Worm (Caenorhabditis elegans) whole organism, L4/young adult: Measurements from ENCODE around the gene K08D8.11.
"Not testable (repeated sequence)": the region's sequence is repeated elsewhere in the genome, so short reads cannot be mapped to it uniquely, and the experiment has no call there.

Experiments
- W03F9.2 ChIP-seq: fragments of 150-350 bp; optimal IDR thresholded peaks from 2 replicates; lab custom pipeline; 2014; ENCODE audit warnings: missing biosample characterization, missing genetic modification characterization
- dao-5 ChIP-seq: sonication (generic microtip); optimal IDR thresholded peaks from 2 replicates; lab custom pipeline; 2016; ENCODE audit warnings: missing genotype, missing genetic modification characterization, moderate library complexity, missing compliant biosample characterization
- him-1 ChIP-seq: sonication (generic microtip); optimal IDR thresholded peaks from 2 replicates; lab custom pipeline; 2016; ENCODE audit warnings: missing genotype, missing genetic modification reagents, missing genetic modification characterization, missing compliant biosample characterization

K08D8.11 gene

DNA sequence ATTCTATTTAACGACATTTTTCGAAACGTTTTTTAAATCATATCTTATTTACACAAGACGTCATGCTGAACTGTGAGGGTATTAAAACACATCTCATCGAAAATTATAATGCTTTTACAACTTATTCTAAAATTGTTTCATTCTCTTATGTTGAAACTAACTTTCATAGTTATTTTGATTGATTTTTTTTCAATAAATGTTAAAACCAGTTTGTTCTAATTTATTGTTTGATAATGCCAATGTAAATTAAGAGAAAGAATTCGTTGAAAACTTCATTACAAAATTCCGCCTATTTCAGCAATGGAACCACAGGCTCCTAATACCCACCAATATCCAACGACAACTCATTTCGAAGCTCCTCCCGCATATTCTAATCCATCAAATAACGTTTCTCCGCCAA is at the start of gene K08D8.11:
K08D8.11 (plus strand) TSS at position 301 of the 400 bp plus-strand sequence.
- no peak for TF ChIP-seq him-1 (tag; lab: Kevin White, UChicago)
- TF ChIP-seq dao-5 (tag; lab: Kevin White, UChicago), result no peak
- no peak for TF ChIP-seq W03F9.2 (tag; lab: Kevin White, UChicago)

DNA sequence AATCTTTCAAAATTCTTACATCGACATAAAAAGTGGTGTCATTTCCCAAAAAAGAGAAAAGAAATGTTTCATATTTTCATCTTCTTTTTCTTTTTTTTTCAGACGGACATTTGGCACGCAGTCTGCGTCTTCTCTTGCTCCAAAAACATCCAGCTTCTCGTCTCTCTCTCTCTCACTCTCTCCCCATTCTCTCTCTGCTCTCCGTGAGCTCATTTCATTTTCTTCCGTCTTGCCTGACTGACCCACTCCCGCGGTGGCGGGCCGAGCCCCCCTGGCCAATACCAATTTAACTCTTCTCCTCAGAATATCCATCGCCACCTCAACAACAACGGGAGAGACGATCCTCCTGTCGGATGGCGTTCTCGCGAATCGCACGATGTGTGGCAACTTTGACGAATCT is 49.5 kb upstream of the K08D8.11 start, which contains the start of gene txt-19:
txt-19 (plus strand) TSS at position 304 of the 400 bp plus-strand sequence.
- TF ChIP-seq W03F9.2 (tag; lab: Kevin White, UChicago) (no peak), him-1 (tag; lab: Kevin White, UChicago) (no peak), dao-5 (tag; lab: Kevin White, UChicago) (no peak)

DNA sequence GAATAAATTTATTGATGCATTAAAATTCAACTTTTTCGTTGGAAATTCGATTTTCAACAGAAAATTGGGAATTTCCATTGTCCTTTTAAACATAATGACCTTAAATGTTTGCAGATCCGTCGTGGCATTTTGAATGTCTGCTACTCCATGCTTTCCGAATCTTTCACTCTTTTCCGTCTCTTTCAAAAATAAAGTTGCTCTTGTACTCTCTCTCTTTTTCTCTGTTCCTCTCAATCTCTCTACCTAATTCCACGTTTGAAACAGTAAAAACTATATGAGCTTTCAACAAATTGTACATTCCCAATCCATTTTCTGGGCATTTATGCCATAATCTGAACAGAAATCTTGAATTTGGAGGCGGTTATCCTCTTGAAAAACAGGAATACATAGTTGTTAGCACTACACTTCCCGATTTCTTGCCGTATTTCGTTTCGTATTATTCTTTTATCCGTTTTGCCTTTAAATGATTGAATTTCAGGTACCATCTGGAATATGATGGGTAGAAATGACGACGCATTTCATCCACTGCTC is 46.0 kb upstream of the K08D8.11 start, which contains the start of gene srf-3:
srf-3 (plus strand) TSS at position 481 of the 531 bp plus-strand sequence.
- no peak for TF ChIP-seq W03F9.2 (tag; lab: Kevin White, UChicago)
- no peak for TF ChIP-seq him-1 (tag; lab: Kevin White, UChicago)
- TF ChIP-seq dao-5 (tag; lab: Kevin White, UChicago), result no peak

DNA sequence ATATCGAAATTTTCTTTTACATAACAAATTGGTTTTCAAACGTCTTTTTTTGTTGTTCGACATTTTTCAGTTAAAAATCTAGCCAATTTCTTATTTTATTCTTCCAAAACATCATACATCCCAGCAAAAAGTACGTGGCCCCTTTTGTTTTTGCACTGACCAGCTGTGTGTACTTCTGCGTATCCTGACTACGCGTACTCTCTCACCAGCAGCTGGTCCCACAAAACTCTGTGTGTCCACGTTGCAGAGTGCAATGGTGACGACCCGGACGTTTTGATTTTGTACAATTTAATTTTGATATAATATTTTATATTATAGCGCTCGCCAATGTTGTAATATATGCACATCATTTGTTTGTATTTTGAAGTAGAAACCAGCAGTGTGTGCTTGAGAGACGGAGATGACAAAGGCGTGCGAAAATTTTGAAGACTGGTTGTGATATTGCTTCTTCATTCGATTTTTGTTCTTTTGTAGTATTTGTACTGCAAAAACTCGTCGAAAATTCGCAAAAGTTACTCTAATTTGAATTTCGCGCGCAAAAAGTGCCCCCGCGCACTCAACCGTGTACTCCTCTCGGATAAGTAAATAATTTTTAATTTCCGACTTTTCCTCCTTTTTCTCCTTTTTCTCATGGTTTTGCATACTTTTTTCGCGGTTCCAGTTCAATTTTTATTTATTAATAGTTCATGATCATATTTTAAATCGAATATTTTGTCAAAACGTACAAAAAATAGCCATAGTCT is 40.6 kb upstream of the K08D8.11 start:
- no peak for TF ChIP-seq him-1 (tag; lab: Kevin White, UChicago)
- TF ChIP-seq dao-5 (tag; lab: Kevin White, UChicago), result no peak
- TF ChIP-seq W03F9.2 (tag; lab: Kevin White, UChicago), result no peak

DNA sequence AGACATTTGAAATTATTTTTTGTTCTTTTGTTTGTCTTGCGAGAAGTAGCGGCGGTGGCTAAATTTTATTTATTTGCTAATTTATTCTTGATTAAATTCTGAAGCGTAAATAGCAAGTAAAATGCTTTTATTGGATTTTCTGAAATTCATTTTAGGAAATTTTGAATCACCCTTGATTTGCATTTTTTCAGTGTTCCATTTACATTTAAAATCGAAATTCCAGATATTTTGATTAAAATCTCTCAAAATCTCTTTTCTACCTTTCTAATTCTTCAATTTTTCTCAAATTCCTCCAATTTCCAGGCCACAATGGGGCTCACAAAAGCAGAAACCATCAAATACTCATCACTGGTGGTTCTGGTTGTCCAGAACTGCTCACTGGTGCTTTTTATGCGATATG is 39.8 kb upstream of the K08D8.11 start, which contains the start of gene nstp-5:
nstp-5 (plus strand) TSS at position 301 of the 400 bp plus-strand sequence.
- TF ChIP-seq dao-5 (tag; lab: Kevin White, UChicago) (no peak), him-1 (tag; lab: Kevin White, UChicago) (no peak), W03F9.2 (tag; lab: Kevin White, UChicago) (no peak)

DNA sequence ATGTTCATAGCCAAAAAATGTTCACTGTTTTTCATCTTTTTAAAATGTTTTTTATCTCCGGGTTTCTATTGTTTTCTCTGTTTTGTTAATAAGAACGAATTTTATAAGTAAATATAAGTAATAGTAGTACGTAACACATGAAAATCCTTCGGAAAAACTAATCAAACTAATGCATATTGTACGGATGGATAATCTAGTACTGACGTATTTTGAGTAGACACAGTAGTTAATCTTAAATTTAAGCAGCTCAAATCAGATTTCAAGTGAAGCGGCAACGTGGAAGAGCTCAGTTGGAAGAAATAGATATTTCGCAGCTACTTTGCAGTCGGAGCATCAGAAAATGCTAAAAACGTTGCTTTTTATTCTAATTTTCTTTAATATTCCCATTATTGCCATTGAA is 35.3 kb upstream of the K08D8.11 start, which contains the start of gene gcy-18:
gcy-18 (plus strand) TSS at position 301 of the 400 bp plus-strand sequence.
- TF ChIP-seq dao-5 (tag; lab: Kevin White, UChicago), result no peak
- TF ChIP-seq him-1 (tag; lab: Kevin White, UChicago), result no peak
- no peak for TF ChIP-seq W03F9.2 (tag; lab: Kevin White, UChicago)

DNA sequence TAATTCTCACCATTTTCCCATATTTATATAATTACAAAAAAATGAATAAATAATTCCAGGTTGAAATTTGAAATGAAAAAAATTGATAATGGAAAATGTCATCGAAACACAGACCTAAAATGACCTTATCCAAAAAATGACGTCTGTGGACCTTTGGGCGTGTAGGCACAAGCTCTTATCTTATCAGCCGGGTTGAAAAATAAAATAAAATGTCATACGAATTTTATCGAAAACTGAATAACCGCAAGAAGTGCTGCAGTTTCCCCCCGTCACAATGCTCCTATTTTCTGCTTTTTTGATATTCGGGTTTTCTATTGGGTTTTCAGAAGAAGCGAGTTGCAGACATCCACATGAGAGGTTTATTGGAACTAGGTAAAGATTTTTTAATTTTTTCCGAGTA is 29.2 kb upstream of the K08D8.11 start, which contains the start of gene clec-186:
clec-186 (plus strand) TSS at position 226 of the 400 bp plus-strand sequence.
- TF ChIP-seq dao-5 (tag; lab: Kevin White, UChicago), result no peak

DNA sequence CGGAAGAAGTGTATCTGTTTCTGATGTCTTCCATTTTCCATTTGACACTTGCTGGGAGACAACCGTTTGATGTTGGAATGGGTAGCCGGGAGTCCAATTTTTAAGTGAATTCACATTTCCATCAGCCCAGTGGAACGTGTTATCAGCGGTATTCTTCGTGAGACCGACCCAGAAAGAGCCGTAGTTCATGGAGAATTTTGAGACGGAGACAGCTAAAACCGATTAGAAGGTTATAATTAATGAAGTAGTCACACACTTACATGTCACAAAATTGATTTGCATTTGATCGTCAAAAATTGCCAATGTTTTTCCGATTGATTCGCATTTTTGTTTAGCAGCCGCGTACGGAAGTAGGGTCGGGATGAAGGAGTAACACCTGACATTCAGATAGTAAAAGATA is 25.7 kb upstream of the K08D8.11 start:
- no peak for TF ChIP-seq dao-5 (tag; lab: Kevin White, UChicago)

DNA sequence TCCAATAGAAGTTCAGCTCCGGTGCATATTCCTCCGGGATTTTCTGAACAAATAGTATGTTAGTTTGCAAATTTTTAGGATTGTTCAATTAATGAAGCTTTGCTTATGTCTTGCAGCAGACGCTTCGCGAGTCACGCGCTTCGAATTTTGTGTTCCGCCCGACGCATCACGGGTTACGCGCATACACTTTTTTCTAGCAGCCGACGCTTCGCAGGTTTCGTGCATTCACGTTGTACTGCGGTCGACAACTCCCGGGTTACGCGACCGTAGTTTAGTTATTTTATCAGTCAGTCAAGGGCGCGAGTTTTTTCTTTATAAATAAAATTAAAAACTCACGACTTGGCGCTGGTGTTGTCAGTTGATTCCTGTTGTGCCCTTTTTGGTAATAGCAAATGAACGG is 25.3 kb upstream of the K08D8.11 start:
- TF ChIP-seq dao-5 (tag; lab: Kevin White, UChicago) (no peak), him-1 (tag; lab: Kevin White, UChicago) (no peak), W03F9.2 (tag; lab: Kevin White, UChicago) (no peak)

DNA sequence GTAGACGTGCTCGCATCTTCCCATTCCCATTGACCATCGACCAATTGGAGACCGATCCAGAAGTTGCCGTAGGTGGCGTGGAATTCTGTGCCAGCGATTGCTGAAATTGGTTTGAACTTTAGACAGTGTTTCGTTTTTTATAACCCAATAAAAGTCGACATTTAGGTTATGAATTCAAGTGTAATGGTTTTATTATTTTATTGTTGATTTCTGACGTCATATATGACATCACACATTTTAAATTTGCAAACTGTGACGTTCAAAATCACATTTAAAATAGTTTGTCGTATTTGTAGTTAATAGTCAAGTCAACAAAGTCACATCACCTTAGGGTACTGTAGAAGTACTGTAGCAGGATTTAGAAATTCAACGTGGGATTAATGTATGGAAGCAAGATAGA is 24.8 kb upstream of the K08D8.11 start:
- TF ChIP-seq dao-5 (tag; lab: Kevin White, UChicago), result no peak
- TF ChIP-seq W03F9.2 (tag; lab: Kevin White, UChicago), result no peak
- TF ChIP-seq him-1 (tag; lab: Kevin White, UChicago), result no peak

DNA sequence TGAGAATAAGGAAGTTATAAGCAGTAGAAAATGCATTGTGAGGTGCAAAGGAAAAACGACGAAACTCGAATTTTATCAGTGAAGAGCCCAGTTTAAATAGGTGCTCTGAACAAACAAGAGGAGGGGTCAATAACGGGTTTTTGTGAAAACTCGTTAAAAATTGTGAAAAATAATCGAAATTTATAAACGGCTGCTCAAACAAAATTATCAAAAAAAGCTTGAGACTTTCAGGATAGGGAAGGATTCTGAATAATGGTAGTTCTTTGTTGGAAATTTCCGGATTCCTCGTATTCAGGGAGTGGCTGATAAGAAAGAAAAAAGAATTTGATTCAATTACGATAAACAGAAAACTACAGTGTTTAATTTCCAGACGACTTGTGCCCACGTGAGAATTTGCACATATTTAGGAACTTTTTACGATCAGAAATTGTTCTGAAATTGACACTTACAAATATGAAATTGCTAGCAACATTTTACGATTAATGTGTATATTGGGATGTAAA is 23.6 kb upstream of the K08D8.11 start, which contains the start of gene clec-187:
clec-187 (minus strand) TSS at position 51 of the 503 bp plus-strand sequence.
- no peak for TF ChIP-seq him-1 (tag; lab: Kevin White, UChicago)
- TF ChIP-seq dao-5 (tag; lab: Kevin White, UChicago), result no peak
- TF ChIP-seq W03F9.2 (tag; lab: Kevin White, UChicago), result no peak

DNA sequence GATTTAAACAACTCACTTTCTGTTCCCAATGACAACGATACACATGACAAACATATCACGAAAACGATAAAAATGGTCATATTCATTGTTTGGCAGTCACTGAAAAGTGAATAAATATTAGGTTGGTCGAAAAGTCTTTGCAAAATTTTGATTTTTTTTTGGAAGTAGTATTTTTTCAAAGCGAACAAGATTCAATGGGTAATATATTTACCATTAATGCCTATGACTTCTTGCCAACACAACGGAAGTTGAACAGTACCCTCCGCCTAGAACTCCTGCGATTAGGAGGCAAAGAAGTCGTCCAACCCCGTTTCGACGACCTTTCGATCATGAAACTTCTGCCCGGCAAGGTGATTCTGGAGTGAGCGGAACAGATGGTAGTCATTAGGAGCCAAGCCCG is 19.8 kb upstream of the K08D8.11 start, which contains the start of gene ZK896.1:
ZK896.1 (minus strand) TSS at position 101 of the 400 bp plus-strand sequence.
- TF ChIP-seq him-1, dao-5, W03F9.2 (tag; lab: Kevin White, UChicago): not testable (repeated sequence)

DNA sequence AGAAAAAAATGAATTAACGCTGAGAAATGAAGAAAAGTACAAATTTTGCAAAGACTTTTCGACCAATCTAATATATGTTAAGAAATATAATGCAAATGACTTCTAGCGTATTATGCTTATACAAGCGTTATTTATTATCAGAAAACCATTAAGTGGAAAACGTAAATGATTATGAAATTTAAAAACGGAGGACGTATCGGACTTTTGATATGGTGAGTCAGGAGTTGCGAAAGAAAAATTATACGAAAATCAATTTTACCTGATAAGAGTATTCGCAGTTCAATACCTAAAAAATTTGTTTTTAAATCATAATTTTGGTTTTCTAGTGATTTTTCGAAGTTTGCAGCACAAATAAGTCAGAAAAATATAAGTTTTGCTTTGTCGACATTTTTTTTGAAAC is 18.5 kb upstream of the K08D8.11 start:
- TF ChIP-seq him-1 (tag; lab: Kevin White, UChicago) (no peak), W03F9.2 (tag; lab: Kevin White, UChicago) (no peak), dao-5 (tag; lab: Kevin White, UChicago) (no peak)
